Worm (Caenorhabditis elegans): ENCODE data around the gene col-41.

The col-41 gene

ce11 chrX:15170958-15171357 is 5.3 kb downstream of the col-41 start:
- TF ChIP-seq lsy-2 (tag; optimal IDR thresholded peaks at IDR 0.05) (no peak), sma-9 (GFP tag; optimal IDR thresholded peaks at IDR 0.05) (peak; percentile 18), sma-9 (tag; optimal IDR thresholded peaks at IDR 0.05) (no peak), snpc-4 (tag; optimal IDR thresholded peaks at IDR 0.05) (peak; percentile 86)

DNA sequence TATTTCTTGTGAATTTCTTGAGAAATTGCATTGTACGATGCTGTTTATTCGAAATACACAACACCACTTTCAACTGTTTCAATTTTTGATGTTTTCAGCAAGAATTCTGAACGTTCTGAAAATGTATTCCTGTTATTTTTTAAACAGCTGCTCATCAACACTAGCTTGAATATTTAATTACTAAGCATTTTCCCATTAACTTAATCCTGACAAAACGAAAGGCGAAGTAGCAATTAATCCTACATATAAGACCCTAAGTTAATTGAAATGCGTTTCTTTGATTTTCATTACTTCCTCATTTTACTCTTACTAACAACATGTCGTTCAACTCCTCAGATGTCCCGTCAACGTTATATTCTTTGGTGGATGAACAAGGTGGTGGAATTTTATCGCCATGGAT is 7.9 kb downstream of the col-41 start, which contains the start of gene ocr-3:
ocr-3 (plus strand) TSS at position 301 of the 400 bp plus-strand sequence.
- TF ChIP-seq lin-13 (GFP tag; optimal IDR thresholded peaks at IDR 0.05) (no peak), nhr-25 (tag; optimal IDR thresholded peaks at IDR 0.05) (no peak), nhr-21 (tag; optimal IDR thresholded peaks at IDR 0.05) (no peak), snpc-4 (tag; optimal IDR thresholded peaks at IDR 0.05) (no peak), unc-55 (GFP tag; optimal IDR thresholded peaks at IDR 0.05) (no peak), mab-5 (tag; optimal IDR thresholded peaks at IDR 0.05) (no peak), ceh-16 (tag; optimal IDR thresholded peaks at IDR 0.05) (no peak), dmd-4 (tag; optimal IDR thresholded peaks at IDR 0.05) (no peak)

DNA sequence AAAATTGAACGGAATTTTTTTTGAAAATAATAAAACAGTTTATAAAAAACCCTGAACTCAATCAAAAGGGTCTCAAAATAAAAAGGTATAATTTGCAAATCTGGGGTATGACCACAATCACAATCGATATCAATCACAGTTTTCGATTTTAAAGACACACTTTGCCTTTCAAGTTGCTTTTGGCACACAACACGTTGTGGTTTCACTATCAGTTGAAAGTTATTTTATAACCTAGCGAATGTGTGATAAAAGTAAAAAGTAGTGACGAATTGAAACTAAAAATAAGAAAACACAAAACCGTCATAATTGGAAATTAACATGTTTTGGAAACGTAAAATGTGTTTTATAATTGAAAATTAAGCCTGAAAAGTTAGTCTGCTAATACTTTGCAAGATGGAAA is 8.6 kb downstream of the col-41 start:
- peak; percentile 12 for TF ChIP-seq sma-9 (GFP tag; optimal IDR thresholded peaks at IDR 0.05)
- no peak for TF ChIP-seq sma-9 (tag; optimal IDR thresholded peaks at IDR 0.05)
- no peak for TF ChIP-seq unc-55 (GFP tag; optimal IDR thresholded peaks at IDR 0.05)
- TF ChIP-seq nhr-10 (tag; optimal IDR thresholded peaks at IDR 0.05), result no peak
- TF ChIP-seq crh-2 (tag; optimal IDR thresholded peaks at IDR 0.05), result peak; percentile 52
- peak; percentile 22 for TF ChIP-seq gmeb-1 (tag; optimal IDR thresholded peaks at IDR 0.05)
- peak; percentile 61 for TF ChIP-seq fos-1 (tag; optimal IDR thresholded peaks at IDR 0.05)

ce11 chrX:15166122-15166521 is 10.2 kb downstream of the col-41 start, which contains the start of gene T10B10.8:
Gene T10B10.8, minus strand, starts transcription at chrX:15166222.
- no peak for TF ChIP-seq elt-3 (tag; optimal IDR thresholded peaks at IDR 0.05)

ce11 chrX:15164108-15164507 is 12.2 kb downstream of the col-41 start, which contains the start of gene T10B10.9:
Gene T10B10.9, plus strand, starts transcription at chrX:15164408.
- TF ChIP-seq lin-39 (tag; optimal IDR thresholded peaks at IDR 0.05) (no peak), nhr-11 (tag; optimal IDR thresholded peaks at IDR 0.05) (no peak)

DNA sequence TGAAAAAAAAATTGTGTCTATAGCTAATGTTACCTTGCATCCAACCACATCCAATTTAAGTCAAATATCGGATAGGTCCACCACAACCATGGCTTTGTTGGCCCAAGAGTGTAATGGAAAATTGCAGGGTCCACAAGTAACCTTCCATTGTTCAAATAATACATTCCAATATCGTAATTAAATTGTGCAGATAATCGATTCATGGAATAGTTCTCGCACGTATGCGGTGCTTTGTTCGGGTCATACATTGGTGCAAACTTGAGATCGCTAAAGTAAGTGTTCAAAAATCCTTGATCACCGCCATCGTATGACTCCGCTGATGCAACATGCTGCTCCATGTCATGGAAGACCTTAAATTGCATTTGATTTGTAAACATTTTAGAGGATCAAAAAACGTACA is 13.2 kb downstream of the col-41 start:
- TF ChIP-seq sma-3 (GFP tag; optimal IDR thresholded peaks at IDR 0.05) (no peak), ztf-4 (tag; optimal IDR thresholded peaks at IDR 0.05) (no peak), snpc-4 (tag; optimal IDR thresholded peaks at IDR 0.05) (no peak), ama-1 (optimal IDR thresholded peaks at IDR 0.05) (no peak), unc-39 (tag; optimal IDR thresholded peaks at IDR 0.05) (no peak), dmd-4 (tag; optimal IDR thresholded peaks at IDR 0.05) (no peak), nhr-11 (tag; optimal IDR thresholded peaks at IDR 0.05) (no peak), alr-1 (tag; optimal IDR thresholded peaks at IDR 0.05) (no peak), crh-2 (tag; optimal IDR thresholded peaks at IDR 0.05) (no peak), sma-9 (GFP tag; optimal IDR thresholded peaks at IDR 0.05) (no peak), sma-9 (tag; optimal IDR thresholded peaks at IDR 0.05) (no peak), nhr-10 (tag; optimal IDR thresholded peaks at IDR 0.05) (no peak), nhr-12 (tag; optimal IDR thresholded peaks at IDR 0.05) (no peak), mdl-1 (tag; optimal IDR thresholded peaks at IDR 0.05) (no peak), lin-13 (GFP tag; optimal IDR thresholded peaks at IDR 0.05) (no peak), R02D3.7 (tag; optimal IDR thresholded peaks at IDR 0.05) (no peak), Y55F3AM.14 (GFP tag; optimal IDR thresholded peaks at IDR 0.05) (no peak)

- TF ChIP-seq nhr-25 (tag; optimal IDR thresholded peaks at IDR 0.05), result peak; percentile 70
- TF ChIP-seq lin-39 (tag; optimal IDR thresholded peaks at IDR 0.05), result no peak
Observed at ce11 chrX:15160923-15161322, 15.4 kb downstream of the col-41 start.

ce11 chrX:15159362-15159761 is 16.9 kb downstream of the col-41 start:
- TF ChIP-seq snpc-4 (tag; optimal IDR thresholded peaks at IDR 0.05) (peak; percentile 76), ama-1 (optimal IDR thresholded peaks at IDR 0.05) (no peak)

All from whole organism, L2 larva.